Worm (Caenorhabditis elegans) whole organism, midembryonic: ENCODE data around the gene F09C6.11.

Experiments used
- T22C8.4 ChIP-seq: fragments of 200-800 bp; sonication (Bioruptor generic); IDR thresholded peaks from 2 replicates; pipeline ENCODE4 v1.3.6; 2022; ENCODE audit warnings: missing genetic modification characterization, missing compliant biosample characterization
- cog-1 ChIP-seq: sonication (generic microtip); optimal IDR thresholded peaks from 2 replicates; lab custom pipeline; 2016; ENCODE audit warnings: missing genetic modification characterization, missing compliant biosample characterization
- flt-1 ChIP-seq: fragments of 200-800 bp; sonication (Bioruptor generic); IDR thresholded peaks from 2 replicates; pipeline ENCODE4 v1.3.6; 2022; ENCODE audit warnings: missing genetic modification characterization, missing compliant biosample characterization
- klf-2 ChIP-seq: fragments of 200-800 bp; sonication (Bioruptor generic); conservative IDR thresholded peaks from 2 replicates; pipeline ENCODE4 v1.3.6; 2022; ENCODE audit warnings: missing genetic modification reagents, missing genetic modification characterization, missing compliant biosample characterization
- med-1 ChIP-seq: sonication (generic microtip); optimal IDR thresholded peaks from 2 replicates; lab custom pipeline; 2017; ENCODE audit warnings: missing genetic modification characterization, mild to moderate bottlenecking, missing compliant biosample characterization, antibody characterized with exemption, missing genetic modification reagents; ENCODE audit not compliant: insufficient read depth
- ref-1 ChIP-seq: fragments of 200-800 bp; sonication (Bioruptor generic); conservative IDR thresholded peaks from 2 replicates; pipeline ENCODE4 v1.3.6; 2022; ENCODE audit warnings: missing genetic modification reagents, missing genetic modification characterization, missing compliant biosample characterization
- tab-1 ChIP-seq: fragments of 200-800 bp; sonication (Bioruptor generic); IDR thresholded peaks from 2 replicates; pipeline ENCODE4 v1.3.6; 2022; ENCODE audit warnings: missing genetic modification characterization, missing compliant biosample characterization
- ztf-23 ChIP-seq: fragments of 200-800 bp; sonication (Bioruptor generic); IDR thresholded peaks from 2 replicates; pipeline ENCODE4 v1.3.6; 2022; ENCODE audit warnings: missing genetic modification reagents, missing genetic modification characterization, missing compliant biosample characterization
- ztf-29 ChIP-seq: fragments of 200-800 bp; sonication (Bioruptor generic); IDR thresholded peaks from 2 replicates; pipeline ENCODE4 v1.3.6; 2022; ENCODE audit warnings: missing genetic modification reagents, missing genetic modification characterization, missing compliant biosample characterization

DNA sequence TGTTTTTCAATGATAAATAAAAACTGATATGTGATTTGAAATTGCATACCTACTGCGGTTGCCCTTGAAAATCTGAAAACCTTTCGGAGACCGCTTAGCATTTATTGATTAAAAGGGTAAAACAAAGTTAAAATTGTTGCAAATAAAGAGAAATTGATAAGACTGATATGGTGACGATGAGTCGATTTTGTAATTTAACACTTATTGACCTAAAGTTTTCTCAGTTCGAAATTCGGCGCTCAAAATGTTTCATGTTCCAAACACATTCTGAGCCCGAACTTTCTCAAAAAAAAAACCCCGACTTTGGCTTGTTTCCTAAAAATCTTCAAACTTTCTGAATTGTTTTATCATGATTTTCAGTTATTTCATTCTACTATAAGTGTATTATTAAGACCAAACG, 41.1 kb downstream of the F09C6.11 start, which contains the start of gene clec-40:
- no peak for TF ChIP-seq klf-2
- no peak for TF ChIP-seq flt-1 (GFP tag; lab: Robert Waterston, UW)
- no peak for TF ChIP-seq med-1 (GFP tag; lab: Kevin White, UChicago)
- TF ChIP-seq ztf-23 (GFP tag; lab: Robert Waterston, UW), result no peak
- no peak for TF ChIP-seq T22C8.4
- TF ChIP-seq cog-1 (tag; lab: Kevin White, UChicago), result no peak
- TF ChIP-seq ref-1 (GFP tag; lab: Robert Waterston, UW), result no peak
- TF ChIP-seq tab-1 (GFP tag; lab: Robert Waterston, UW), result no peak
- TF ChIP-seq ztf-29, result no peak
